Fruit fly (Drosophila melanogaster) whole organism, pupa: ENCODE data around the gene fend.
"Not testable (repeated sequence)": the region's sequence is repeated elsewhere in the genome, so short reads cannot be mapped to it uniquely, and the experiment has no call there.

Source experiments
- CG14655 ChIP-seq: fragments of 200-800 bp; sonication (Bioruptor generic); optimal IDR thresholded peaks from 3 replicates; lab custom pipeline; 2017; ENCODE audit warnings: mild to moderate bottlenecking, missing biosample characterization, missing genetic modification reagents, missing genetic modification characterization
- CG17806 ChIP-seq: fragments of 200-800 bp; sonication (Bioruptor generic); optimal IDR thresholded peaks from 2 replicates; lab custom pipeline; 2018; ENCODE audit warnings: missing biosample characterization, mild to moderate bottlenecking, missing genetic modification characterization, moderate library complexity
- CG9948 ChIP-seq: fragments of 200-800 bp; sonication (Bioruptor generic); optimal IDR thresholded peaks from 2 replicates; lab custom pipeline; 2018; ENCODE audit warnings: missing biosample characterization, mild to moderate bottlenecking, missing genetic modification characterization, moderate library complexity
- D1 ChIP-seq: fragments of 200-800 bp; sonication (Bioruptor generic); optimal IDR thresholded peaks from 2 replicates; lab custom pipeline; 2018; ENCODE audit warnings: missing biosample characterization, mild to moderate bottlenecking, missing genetic modification characterization, moderate library complexity
- Ets98B ChIP-seq: fragments of 200-800 bp; sonication (Bioruptor generic); IDR thresholded peaks from 2 replicates; pipeline ENCODE4 v1.3.6; 2022; ENCODE audit warnings: missing biosample characterization, missing genetic modification characterization
- Pif1A ChIP-seq: fragments of 200-800 bp; sonication (Bioruptor generic); optimal IDR thresholded peaks from 3 replicates; lab custom pipeline; 2016; ENCODE audit warnings: missing biosample characterization, missing genetic modification characterization
- Pif1B ChIP-seq: fragments of 200-800 bp; sonication (Bioruptor generic); optimal IDR thresholded peaks from 3 replicates; lab custom pipeline; 2016; ENCODE audit warnings: missing biosample characterization, missing genetic modification characterization
- Snoo ChIP-seq: fragments of 200-800 bp; sonication (Bioruptor generic); optimal IDR thresholded peaks from 3 replicates; lab custom pipeline; 2017; ENCODE audit warnings: missing biosample characterization, mild to moderate bottlenecking, missing genetic modification characterization, inconsistent platforms
- fd96Ca ChIP-seq: fragments of 200-800 bp; sonication (Bioruptor generic); IDR thresholded peaks from 3 replicates; pipeline ENCODE4 v1.3.6; 2022; ENCODE audit warnings: missing biosample characterization, missing genetic modification characterization
- gl ChIP-seq: fragments of 200-800 bp; sonication (Bioruptor generic); optimal IDR thresholded peaks from 2 replicates; lab custom pipeline; 2018; ENCODE audit warnings: missing biosample characterization, mild to moderate bottlenecking, missing genetic modification characterization

DNA sequence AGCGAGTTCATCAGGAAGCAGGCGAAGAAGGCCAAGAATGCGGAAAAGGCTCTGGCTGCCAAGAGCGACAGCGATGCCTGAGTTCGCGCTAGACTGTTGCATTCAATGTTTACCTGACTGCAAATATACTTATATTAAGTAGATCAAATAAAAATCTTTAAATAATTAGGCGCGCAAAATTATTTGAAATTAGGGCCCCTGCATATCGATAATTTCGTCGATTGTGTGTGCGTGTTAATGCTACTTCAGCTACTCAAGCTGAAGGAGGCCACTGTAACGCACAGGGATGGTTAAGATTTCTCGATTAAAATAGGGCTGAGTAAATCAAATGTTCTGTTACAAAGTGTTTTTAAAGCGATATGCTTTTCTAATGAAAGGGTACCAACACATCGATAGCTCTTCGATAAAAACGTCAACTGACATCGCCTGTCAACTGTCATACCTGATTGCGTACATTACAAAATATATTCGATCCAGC, 48.2 kb downstream of the fend start, which contains the start of gene CG32706:
- not testable (repeated sequence) for TF ChIP-seq gl (tag; lab: Kevin White, UChicago); Snoo; D1 (tag; lab: Kevin White, UChicago); CG9948 (tag; lab: Kevin White, UChicago); Ets98B (GFP tag; lab: Robert Waterston, UW); CG17806 (tag; lab: Kevin White, UChicago); fd96Ca; CG14655; Pif1B (GFP tag; lab: Kevin White, UChicago); Pif1A (GFP tag; lab: Kevin White, UChicago)
